Fruit fly (Drosophila melanogaster) whole organism, embryonic: ENCODE measurements around the gene cbt.

Experiments
- Awh ChIP-seq: fragments of 200-800 bp; sonication (Bioruptor generic); IDR thresholded peaks from 2 replicates; pipeline ENCODE4, ENCODE4 v1.3.6; 2022; ENCODE audit warnings: missing biosample characterization, missing genetic modification characterization
- CG10321 ChIP-seq: fragments of 200-800 bp; sonication (Bioruptor generic); IDR thresholded peaks from 2 replicates; pipeline ENCODE4 v1.3.6; 2022; ENCODE audit warnings: missing biosample characterization, missing genetic modification characterization
- CG10543 ChIP-seq: fragments of 200-800 bp; sonication (Bioruptor generic); optimal IDR thresholded peaks from 3 replicates; lab custom pipeline; 2017; ENCODE audit warnings: missing biosample characterization, mild to moderate bottlenecking, missing genetic modification characterization, moderate library complexity
- CG17359 ChIP-seq: fragments of 200-800 bp; sonication (Bioruptor generic); optimal IDR thresholded peaks from 3 replicates; lab custom pipeline; 2018; ENCODE audit warnings: missing biosample characterization, mild to moderate bottlenecking, missing genetic modification characterization, moderate library complexity
- CG2678 ChIP-seq: fragments of 200-800 bp; sonication (Bioruptor generic); optimal IDR thresholded peaks from 3 replicates; lab custom pipeline; 2019; ENCODE audit warnings: missing biosample characterization, mild to moderate bottlenecking, missing genetic modification characterization, moderate library complexity
- CG32772 ChIP-seq: fragments of 200-800 bp; sonication (Bioruptor generic); IDR thresholded peaks from 2 replicates; pipeline ENCODE4 v1.3.6; 2022; ENCODE audit warnings: missing biosample characterization, missing genetic modification characterization
- CG33557 ChIP-seq: fragments of 200-800 bp; sonication (Bioruptor generic); optimal IDR thresholded peaks from 2 replicates; lab custom pipeline; 2019; ENCODE audit warnings: missing biosample characterization, mild to moderate bottlenecking, missing genetic modification characterization, moderate library complexity
- CG3726 ChIP-seq: fragments of 200-800 bp; sonication (Bioruptor generic); IDR thresholded peaks from 3 replicates; pipeline ENCODE4, ENCODE4 v1.3.6; 2022; ENCODE audit warnings: missing biosample characterization, missing genetic modification characterization
- CG4282 ChIP-seq: fragments of 200-800 bp; sonication (Bioruptor generic); optimal IDR thresholded peaks from 2 replicates; lab custom pipeline; 2016; ENCODE audit warnings: missing biosample characterization, missing genetic modification characterization
- CG4404 ChIP-seq: fragments of 200-800 bp; sonication (Bioruptor generic); IDR thresholded peaks from 2 replicates; pipeline ENCODE4 v1.3.6; 2022; ENCODE audit warnings: missing biosample characterization, missing genetic modification characterization
- CG4730 ChIP-seq: fragments of 200-800 bp; sonication (Bioruptor generic); IDR thresholded peaks from 2 replicates; pipeline ENCODE4 v1.3.6; 2022; ENCODE audit warnings: missing biosample characterization, missing genetic modification characterization
- CG4854 ChIP-seq: fragments of 200-800 bp; sonication (Bioruptor generic); optimal IDR thresholded peaks from 2 replicates; lab custom pipeline; 2016; ENCODE audit warnings: missing biosample characterization, missing genetic modification characterization, inconsistent platforms
- CG8765 ChIP-seq: fragments of 200-800 bp; sonication (Bioruptor generic); IDR thresholded peaks from 2 replicates; pipeline ENCODE4 v1.3.6; 2022; ENCODE audit warnings: missing biosample characterization, missing genetic modification characterization
- CG9932 ChIP-seq: fragments of 200-800 bp; sonication (Bioruptor generic); IDR thresholded peaks from 2 replicates; pipeline ENCODE4 v1.3.6; 2022; ENCODE audit warnings: missing biosample characterization, missing genetic modification characterization
- CTCF ChIP-seq: fragments of 200-800 bp; sonication (Bioruptor generic); optimal IDR thresholded peaks from 2 replicates; lab custom pipeline; 2017; ENCODE audit warnings: missing biosample characterization, mild to moderate bottlenecking, missing genetic modification characterization, moderate library complexity
- D19B ChIP-seq: fragments of 200-800 bp; sonication (Bioruptor generic); optimal IDR thresholded peaks from 2 replicates; lab custom pipeline; 2017; ENCODE audit warnings: missing biosample characterization, mild to moderate bottlenecking, missing genetic modification characterization
- E2f1 ChIP-seq: fragments of 200-800 bp; sonication (Bioruptor generic); IDR thresholded peaks from 2 replicates; pipeline ENCODE4 v1.3.6; 2022; ENCODE audit warnings: missing biosample characterization, missing genetic modification characterization
- H2.0 ChIP-seq: fragments of 200-800 bp; sonication (Bioruptor generic); IDR thresholded peaks from 2 replicates; pipeline ENCODE4 v1.3.6; 2022; ENCODE audit warnings: missing biosample characterization, missing genetic modification characterization
- HmgZ ChIP-seq: fragments of 200-800 bp; sonication (Bioruptor generic); optimal IDR thresholded peaks from 2 replicates; lab custom pipeline; 2018; ENCODE audit warnings: missing biosample characterization, mild to moderate bottlenecking, missing genetic modification characterization
- Jarid2 ChIP-seq: fragments of 200-800 bp; sonication (Bioruptor generic); optimal IDR thresholded peaks from 3 replicates; lab custom pipeline; 2017; ENCODE audit warnings: mild to moderate bottlenecking, missing biosample characterization, missing genetic modification reagents, missing genetic modification characterization
- Max ChIP-seq: fragments of 200-800 bp; sonication (Bioruptor generic); optimal IDR thresholded peaks from 2 replicates; lab custom pipeline; 2016; ENCODE audit warnings: missing biosample characterization, mild to moderate bottlenecking, missing genetic modification characterization
- NFAT ChIP-seq: fragments of 200-800 bp; sonication (Bioruptor generic); IDR thresholded peaks from 2 replicates; pipeline ENCODE4 v1.3.6; 2022; ENCODE audit warnings: missing biosample characterization, missing genetic modification characterization
- Optix ChIP-seq: fragments of 200-800 bp; sonication (Bioruptor generic); IDR thresholded peaks from 3 replicates; pipeline ENCODE4 v1.3.6; 2022; ENCODE audit warnings: missing biosample characterization, missing genetic modification characterization
- Side ChIP-seq: fragments of 200-800 bp; sonication (Bioruptor generic); optimal IDR thresholded peaks from 2 replicates; lab custom pipeline; 2016; ENCODE audit warnings: missing biosample characterization, missing genetic modification characterization
- YL-1 ChIP-seq: fragments of 200-800 bp; sonication (Bioruptor generic); optimal IDR thresholded peaks from 3 replicates; lab custom pipeline; 2017; ENCODE audit warnings: missing biosample characterization, mild to moderate bottlenecking, missing genetic modification characterization
- cg ChIP-seq: fragments of 200-800 bp; sonication (Bioruptor generic); optimal IDR thresholded peaks from 3 replicates; lab custom pipeline; 2019; ENCODE audit warnings: missing biosample characterization, mild to moderate bottlenecking, missing genetic modification characterization, moderate library complexity
- dmrt11E ChIP-seq: fragments of 200-800 bp; sonication (Bioruptor generic); optimal IDR thresholded peaks from 3 replicates; lab custom pipeline; 2018; ENCODE audit warnings: missing biosample characterization, mild to moderate bottlenecking, missing genetic modification characterization, moderate library complexity
- dmrt99B ChIP-seq: fragments of 200-800 bp; sonication (Bioruptor generic); optimal IDR thresholded peaks from 2 replicates; lab custom pipeline; 2018; ENCODE audit warnings: missing biosample characterization, mild to moderate bottlenecking, missing genetic modification characterization, moderate library complexity
- en ChIP-seq: fragments of 200-800 bp; sonication (Bioruptor generic); optimal IDR thresholded peaks from 2 replicates; lab custom pipeline; 2016; ENCODE audit warnings: missing biosample characterization, missing genetic modification characterization
- eve ChIP-seq, 2 experiments: fragments of >200 bp; optimal IDR thresholded peaks; 2 replicates each; lab custom pipeline; 2017; ENCODE audit warnings: missing biosample characterization in 2 of 2, missing genetic modification characterization in 2 of 2
- fd3F ChIP-seq: fragments of 200-800 bp; sonication (Bioruptor generic); optimal IDR thresholded peaks from 2 replicates; lab custom pipeline; 2018; ENCODE audit warnings: missing biosample characterization, mild to moderate bottlenecking, missing genetic modification characterization, moderate library complexity
- ham ChIP-seq: fragments of 200-800 bp; sonication (Bioruptor generic); IDR thresholded peaks from 2 replicates; pipeline ENCODE4 v1.3.6; 2022; ENCODE audit warnings: missing biosample characterization, missing genetic modification characterization
- hth ChIP-seq: fragments of >200 bp; optimal IDR thresholded peaks from 2 replicates; lab custom pipeline; 2017; ENCODE audit warnings: inconsistent platforms
- kay ChIP-seq: fragments of 200-800 bp; sonication (Bioruptor generic); optimal IDR thresholded peaks from 2 replicates; lab custom pipeline; 2016; ENCODE audit warnings: missing biosample characterization, missing genetic modification characterization
- ken ChIP-seq: fragments of 200-800 bp; sonication (Bioruptor generic); IDR thresholded peaks from 3 replicates; pipeline ENCODE4 v1.3.6; 2022; ENCODE audit warnings: missing biosample characterization, missing genetic modification characterization
- lbe ChIP-seq: fragments of 200-800 bp; sonication (Bioruptor generic); optimal IDR thresholded peaks from 2 replicates; lab custom pipeline; 2016; ENCODE audit warnings: missing biosample characterization, mild to moderate bottlenecking, missing genetic modification characterization
- lov ChIP-seq, 2 experiments: fragments of 200-800 bp in 1 of 2; fragments of >200 bp in 1 of 2; sonication (Bioruptor generic) in 1 of 2; IDR thresholded peaks in 1 of 2; optimal IDR thresholded peaks in 1 of 2; 2 replicates in 1 of 2; 3 replicates in 1 of 2; pipeline versions ENCODE4 v1.3.6 to Lab custom; 2017 to 2022; ENCODE audit warnings: missing biosample characterization in 1 of 2, missing genetic modification characterization in 1 of 2
- nom ChIP-seq: fragments of 200-800 bp; sonication (Bioruptor generic); optimal IDR thresholded peaks from 2 replicates; lab custom pipeline; 2017; ENCODE audit warnings: missing biosample characterization, missing genetic modification characterization, mild to moderate bottlenecking, moderate library complexity, missing genetic modification reagents
- pan ChIP-seq, 4 experiments: fragments of >200 bp in 3 of 4; fragments of 200-800 bp in 1 of 4; sonication (Bioruptor generic) in 1 of 4; optimal IDR thresholded peaks in 3 of 4; IDR thresholded peaks in 1 of 4; 2 replicates each; pipeline versions ENCODE4 v1.3.6 to Lab custom; 2017 to 2022; ENCODE audit warnings: missing biosample characterization in 2 of 4, missing genetic modification characterization in 2 of 4, mixed read lengths in 1 of 4
- ro ChIP-seq: fragments of 200-800 bp; sonication (Bioruptor generic); IDR thresholded peaks from 2 replicates; pipeline ENCODE4 v1.3.6; 2022; ENCODE audit warnings: missing biosample characterization, missing genetic modification characterization
- row ChIP-seq: fragments of 200-800 bp; sonication (Bioruptor generic); IDR thresholded peaks from 3 replicates; pipeline ENCODE4 v1.3.6; 2022; ENCODE audit warnings: missing biosample characterization, missing genetic modification characterization
- sens-2 ChIP-seq: fragments of 200-800 bp; sonication (Bioruptor generic); IDR thresholded peaks from 2 replicates; pipeline ENCODE4 v1.3.6; 2022; ENCODE audit warnings: missing biosample characterization, missing genetic modification characterization
- seq ChIP-seq: fragments of 200-800 bp; sonication (Bioruptor generic); IDR thresholded peaks from 2 replicates; pipeline ENCODE4 v1.3.6; 2022; ENCODE audit warnings: missing biosample characterization, missing genetic modification characterization
- sima ChIP-seq: fragments of 200-800 bp; sonication (Bioruptor generic); optimal IDR thresholded peaks from 2 replicates; lab custom pipeline; 2016; ENCODE audit warnings: missing biosample characterization, missing genetic modification characterization
- sr ChIP-seq: fragments of 200-800 bp; sonication (Bioruptor generic); IDR thresholded peaks from 3 replicates; pipeline ENCODE4 v1.3.6; 2022; ENCODE audit warnings: missing biosample characterization, missing genetic modification characterization
- toy ChIP-seq: fragments of 200-800 bp; sonication (Bioruptor generic); IDR thresholded peaks from 2 replicates; pipeline ENCODE4 v1.3.6; 2022; ENCODE audit warnings: missing biosample characterization, missing genetic modification characterization
- tup ChIP-seq: fragments of 200-800 bp; sonication (Bioruptor generic); optimal IDR thresholded peaks from 2 replicates; lab custom pipeline; 2016; ENCODE audit warnings: missing biosample characterization, mild to moderate bottlenecking, missing genetic modification characterization, moderate library complexity
- unc-4 ChIP-seq: fragments of 200-800 bp; sonication (Bioruptor generic); IDR thresholded peaks from 2 replicates; pipeline ENCODE4 v1.3.6; 2022; ENCODE audit warnings: missing biosample characterization, missing genetic modification characterization; ENCODE audit not compliant: partially characterized antibody
- wor ChIP-seq: fragments of 200-800 bp; sonication (Bioruptor generic); IDR thresholded peaks from 2 replicates; pipeline ENCODE4 v1.3.6; 2022; ENCODE audit warnings: missing biosample characterization, missing genetic modification characterization

The cbt gene

DNA sequence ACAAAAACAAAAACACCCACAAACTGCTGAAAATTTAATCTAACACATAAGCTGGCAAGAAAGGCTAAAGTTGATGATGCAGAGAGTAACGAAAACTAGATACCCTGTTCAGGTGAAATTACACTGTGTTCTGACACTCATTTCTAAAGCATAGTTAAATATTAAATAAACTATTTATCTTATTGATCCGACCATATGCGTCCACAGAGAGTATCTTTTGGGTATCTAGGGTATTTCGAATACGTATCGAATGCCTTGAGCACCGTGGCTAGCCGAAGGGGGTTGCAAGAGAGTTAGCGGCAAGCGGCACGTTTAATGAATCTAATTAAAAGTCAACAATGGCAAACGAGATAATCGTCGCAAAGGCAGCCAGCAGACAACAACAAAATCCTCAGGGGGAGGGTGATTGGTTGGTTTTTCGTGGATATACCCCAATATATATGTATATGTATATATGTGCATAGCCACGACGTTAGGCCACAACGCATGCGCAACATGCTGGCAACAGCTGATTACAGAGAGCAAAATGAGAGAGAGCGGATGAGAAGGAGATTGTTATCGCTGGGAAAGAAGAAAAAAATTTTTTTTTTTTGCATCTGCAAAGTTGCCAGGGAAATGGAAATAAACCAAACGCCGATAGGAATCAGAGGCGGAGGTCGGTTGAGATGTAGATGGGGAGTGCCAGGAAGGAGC lies 42.6 kb upstream of the cbt start (continued):
- peak; percentile 71; the same call in 1 of the 3 replicates for TF ChIP-seq sr (GFP tag; lab: Robert Waterston, UW)
- TF ChIP-seq CG2678 (tag; lab: Kevin White, UChicago), result peak; percentile 87
- peak in 1 of 2 experiments; percentile 87 for TF ChIP-seq eve (GFP tag; optimal IDR thresholded peaks at IDR 0.05; lab: Kevin White, UChicago)
- peak; percentile 72 for TF ChIP-seq wor
- peak; percentile 27; the same call in 1 of the 2 replicates for TF ChIP-seq ro (GFP tag; lab: Robert Waterston, UW)
- 0 out of 2 replicates have a peak, but pooled peaks have one; percentile 15 for TF ChIP-seq toy (GFP tag; lab: Robert Waterston, UW)
- no peak for TF ChIP-seq nom (GFP tag; lab: Kevin White, UChicago)
- TF ChIP-seq dmrt11E (tag; lab: Kevin White, UChicago), result peak; percentile 90
- TF ChIP-seq lov (optimal IDR thresholded peaks at IDR 0.05; lab: Kevin White, UChicago), result no peak
- TF ChIP-seq lov (GFP tag; IDR thresholded peaks at IDR 0.05; lab: Robert Waterston, UW), result peak; percentile 88
- peak; percentile 48 for TF ChIP-seq tup (GFP tag; lab: Kevin White, UChicago)
- TF ChIP-seq fd3F (GFP tag; lab: Kevin White, UChicago), result no peak
- 0 out of 2 replicates have a peak, but pooled peaks have one; percentile 13 for TF ChIP-seq CG9932 (GFP tag; lab: Robert Waterston, UW)
- TF ChIP-seq Optix (GFP tag; lab: Robert Waterston, UW), result peak; percentile 85
- TF ChIP-seq cg (GFP tag; lab: Kevin White, UChicago), result no peak
- no peak for TF ChIP-seq CG10543 (GFP tag; lab: Kevin White, UChicago)
- peak; percentile 79 for TF ChIP-seq CG32772 (GFP tag; lab: Robert Waterston, UW)
- TF ChIP-seq dmrt99B (tag; lab: Kevin White, UChicago), result peak; percentile 90
- peak; percentile 20 for TF ChIP-seq YL-1
- TF ChIP-seq en (GFP tag; lab: Kevin White, UChicago), result no peak
- TF ChIP-seq CG8765 (GFP tag; lab: Robert Waterston, UW), result peak; percentile 86
- TF ChIP-seq H2.0, result peak; percentile 81
- TF ChIP-seq E2f1 (GFP tag; lab: Robert Waterston, UW), result peak; percentile 86
- no peak for TF ChIP-seq ham (GFP tag; lab: Robert Waterston, UW)
- TF ChIP-seq CG3726 (GFP tag; lab: Robert Waterston, UW), result peak; percentile 56; the same call in 1 of the 3 replicates
- no peak for TF ChIP-seq unc-4 (GFP tag; lab: Robert Waterston, UW)
- no peak for TF ChIP-seq sima (GFP tag; lab: Kevin White, UChicago)
- peak; percentile 49 for TF ChIP-seq CG33557 (GFP tag; lab: Kevin White, UChicago)
- TF ChIP-seq Awh (GFP tag; lab: Robert Waterston, UW), result peak; percentile 83
- no peak for TF ChIP-seq lbe (GFP tag; lab: Kevin White, UChicago)
- peak in 1 of 2 experiments; percentile 72 for TF ChIP-seq pan (optimal IDR thresholded peaks at IDR 0.05; lab: Kevin White, UChicago)
- TF ChIP-seq pan (GFP tag; optimal IDR thresholded peaks at IDR 0.05 in 1 of 2, IDR thresholded peaks at IDR 0.05 in 1 of 2), result peak; percentile 44 to 93
- TF ChIP-seq seq (GFP tag; lab: Robert Waterston, UW), result peak; percentile 69
- TF ChIP-seq CG4282 (GFP tag; lab: Kevin White, UChicago), result no peak
- peak; percentile 85 for TF ChIP-seq CG17359
- peak; percentile 88 for TF ChIP-seq CG4404 (GFP tag; lab: Robert Waterston, UW)
- peak; percentile 8 for TF ChIP-seq Side (GFP tag; lab: Kevin White, UChicago)
- TF ChIP-seq sens-2 (GFP tag; lab: Robert Waterston, UW), result 0 out of 2 replicates have a peak, but pooled peaks have one; percentile 25
- TF ChIP-seq CG4730 (GFP tag; lab: Robert Waterston, UW), result peak; percentile 80
- peak; percentile 42 for TF ChIP-seq CTCF (GFP tag; lab: Kevin White, UChicago)
- TF ChIP-seq ken (GFP tag; lab: Robert Waterston, UW), result peak; percentile 85; the same call in 2 of the 3 replicates
- TF ChIP-seq CG10321 (GFP tag; lab: Robert Waterston, UW), result peak; percentile 21; the same call in 1 of the 2 replicates
- TF ChIP-seq row (GFP tag; lab: Robert Waterston, UW), result peak; percentile 92
- TF ChIP-seq Jarid2, result peak; percentile 61
- TF ChIP-seq NFAT (GFP tag; lab: Robert Waterston, UW), result peak; percentile 34; the same call in 1 of the 2 replicates
- TF ChIP-seq HmgZ (tag; lab: Kevin White, UChicago), result no peak
- peak; percentile 64 for TF ChIP-seq kay
- peak; percentile 98 for TF ChIP-seq D19B (GFP tag; lab: Kevin White, UChicago)
- no peak for TF ChIP-seq CG4854 (GFP tag; lab: Kevin White, UChicago)
- TF ChIP-seq hth (lab: Kevin White, UChicago), result no peak
- peak; percentile 49 for TF ChIP-seq Max (GFP tag; lab: Kevin White, UChicago)
